Worm (Caenorhabditis elegans): ENCODE measurements around the gene K07C11.7.

Gene K07C11.7

DNA sequence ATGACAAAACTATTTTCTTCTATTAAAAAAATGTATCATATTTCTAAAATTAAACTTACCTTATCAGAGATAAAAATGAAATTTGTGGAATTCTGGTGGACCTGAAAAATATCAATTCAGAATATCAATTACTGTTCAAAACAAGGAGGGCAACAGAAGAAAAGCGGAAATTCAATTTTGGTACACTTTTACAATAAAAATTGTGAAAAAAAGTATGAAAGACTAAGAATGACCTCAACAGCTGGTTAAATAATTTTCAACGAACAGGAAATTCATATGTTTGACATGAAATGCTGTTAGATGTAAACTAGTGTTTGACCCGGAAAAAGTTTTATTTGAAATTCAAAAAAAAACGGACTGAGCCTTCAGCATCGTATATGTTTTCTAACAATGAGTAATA, at the start of gene K07C11.7:
TSS of gene K07C11.7 (minus strand) at position 101 of the 400 bp plus-strand sequence.
- TF ChIP-seq him-1 (tag; optimal IDR thresholded peaks at IDR 0.05) = no peak
- no peak for TF ChIP-seq W03F9.2 (tag; optimal IDR thresholded peaks at IDR 0.05)
- TF ChIP-seq dao-5 (tag; optimal IDR thresholded peaks at IDR 0.05) = no peak

DNA sequence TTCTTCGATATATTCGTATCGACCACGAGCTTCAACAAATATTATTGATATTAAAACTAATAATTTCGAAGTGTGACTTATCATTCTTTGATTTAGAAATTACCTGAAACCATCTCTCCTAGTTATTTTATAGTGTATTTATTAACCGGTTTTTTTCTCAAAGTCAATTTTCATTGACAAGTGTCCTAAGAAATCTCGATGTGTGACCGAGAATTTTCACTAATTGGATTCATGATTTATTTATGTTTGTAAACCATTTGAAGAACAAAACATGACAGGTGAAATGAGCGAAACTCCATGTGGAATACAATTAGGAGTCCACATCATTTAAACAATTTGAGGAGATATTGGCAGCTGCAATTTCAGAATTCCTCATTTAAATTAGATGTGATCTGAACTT, 49.7 kb upstream of the K07C11.7 start, which contains the start of gene C16D9.8:
TSS of gene C16D9.8 (minus strand) at position 101 of the 400 bp plus-strand sequence.
- no peak for TF ChIP-seq dao-5 (tag; optimal IDR thresholded peaks at IDR 0.05)
- TF ChIP-seq him-1 (tag; optimal IDR thresholded peaks at IDR 0.05) = no peak
- TF ChIP-seq W03F9.2 (tag; optimal IDR thresholded peaks at IDR 0.05) = no peak

DNA sequence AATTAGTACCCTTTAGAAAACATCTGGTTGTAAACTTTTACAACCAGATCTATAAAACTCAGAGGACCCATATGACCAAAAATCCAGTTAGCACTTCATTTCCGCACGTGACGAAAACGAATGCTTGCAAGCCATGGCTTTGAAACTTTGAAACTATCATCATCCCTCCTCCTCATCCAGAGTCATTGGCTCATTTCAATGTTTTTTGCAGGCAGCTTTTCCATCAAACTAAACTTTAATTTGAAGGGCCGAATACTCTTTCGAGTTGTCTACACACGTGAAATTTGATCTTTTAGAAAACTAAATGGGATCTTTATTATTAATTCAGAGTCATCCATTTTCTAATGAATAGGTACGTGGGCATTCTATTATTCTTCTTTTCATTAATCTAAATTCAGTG, 48.4 kb upstream of the K07C11.7 start:
- TF ChIP-seq dao-5 (tag; optimal IDR thresholded peaks at IDR 0.05) (no peak), him-1 (tag; optimal IDR thresholded peaks at IDR 0.05) (no peak), W03F9.2 (tag; optimal IDR thresholded peaks at IDR 0.05) (no peak)

DNA sequence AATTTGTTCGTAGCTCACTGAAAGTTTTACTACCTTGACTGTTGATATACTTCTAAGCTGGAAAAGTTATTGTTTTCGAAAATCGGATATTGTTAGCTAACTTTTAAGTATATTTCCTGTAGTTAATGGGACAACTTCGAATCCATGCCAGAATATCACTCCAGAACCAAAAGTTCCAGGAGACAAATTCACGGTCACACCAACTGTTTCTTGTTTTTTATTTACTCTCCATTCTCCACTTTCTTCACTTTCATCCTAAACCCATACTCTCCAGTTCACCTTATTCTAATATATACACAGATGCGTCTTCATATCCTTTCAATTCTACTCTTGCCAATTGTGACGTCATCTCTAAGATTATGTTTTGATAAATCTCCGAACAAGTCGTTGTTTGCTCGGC, 45.2 kb upstream of the K07C11.7 start, which contains the start of gene C16D9.1:
TSS of gene C16D9.1 (plus strand) at position 301 of the 400 bp plus-strand sequence.
- TF ChIP-seq dao-5 (tag; optimal IDR thresholded peaks at IDR 0.05) = no peak

DNA sequence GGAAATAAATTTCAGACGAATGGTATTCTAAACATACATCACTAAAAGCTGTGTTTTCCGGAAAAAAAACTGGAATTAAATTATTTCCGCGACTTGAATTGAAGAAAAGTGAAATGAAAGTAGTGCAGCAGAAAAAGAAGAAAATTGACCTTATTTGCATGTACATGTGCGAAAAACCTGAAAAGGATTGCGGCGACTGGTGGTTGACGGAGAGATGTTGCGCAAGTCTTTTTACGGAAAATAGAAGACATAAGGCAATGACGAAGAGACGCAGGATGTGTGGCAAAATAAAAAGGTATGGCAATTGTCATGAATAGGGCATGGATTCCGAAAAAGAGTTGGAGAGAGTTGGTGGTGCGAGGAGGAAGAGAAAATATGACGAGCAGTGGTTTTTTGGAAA, 41.2 kb upstream of the K07C11.7 start:
- TF ChIP-seq dao-5 (tag; optimal IDR thresholded peaks at IDR 0.05) = no peak
- no peak for TF ChIP-seq W03F9.2 (tag; optimal IDR thresholded peaks at IDR 0.05)
- no peak for TF ChIP-seq him-1 (tag; optimal IDR thresholded peaks at IDR 0.05)

DNA sequence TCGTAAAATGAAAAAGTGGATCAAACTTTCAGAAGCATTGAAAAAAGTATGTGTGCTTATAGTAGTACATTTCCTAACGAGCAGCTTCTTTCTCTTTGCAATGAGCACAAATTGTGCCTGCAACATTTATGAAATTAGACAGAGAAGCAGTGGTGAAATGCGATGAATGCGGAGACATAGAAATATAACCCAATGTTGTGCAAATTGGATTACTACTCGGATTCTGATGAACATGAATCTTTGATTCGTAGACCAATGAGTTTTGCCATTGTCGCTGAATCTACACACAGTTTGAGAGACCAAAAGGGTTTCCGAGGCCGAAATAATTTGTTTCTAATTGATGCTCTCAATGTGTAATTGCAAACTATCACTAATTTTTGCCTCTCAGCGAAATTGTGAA, 40.2 kb upstream of the K07C11.7 start:
- TF ChIP-seq dao-5 (tag; optimal IDR thresholded peaks at IDR 0.05) = no peak
- TF ChIP-seq W03F9.2 (tag; optimal IDR thresholded peaks at IDR 0.05) = no peak
- no peak for TF ChIP-seq him-1 (tag; optimal IDR thresholded peaks at IDR 0.05)

DNA sequence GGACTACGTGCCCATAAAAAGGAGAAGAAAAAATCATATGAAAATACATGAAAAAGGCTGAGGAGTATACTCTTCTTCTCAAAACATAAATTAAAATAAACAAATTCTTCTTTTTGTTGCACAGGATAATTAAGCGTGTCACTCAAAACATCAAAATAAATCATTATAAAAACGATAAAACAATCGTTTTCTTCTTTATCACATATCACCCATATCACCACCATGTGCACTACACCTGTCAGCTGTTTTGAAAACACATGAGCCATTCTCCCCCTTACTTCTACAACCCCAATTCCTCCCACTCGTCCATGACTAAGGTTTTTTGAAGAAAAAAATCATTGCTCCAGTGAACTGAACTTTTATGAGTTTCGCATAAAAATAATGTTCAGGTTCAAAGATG, 38.8 kb upstream of the K07C11.7 start:
- TF ChIP-seq dao-5 (tag; optimal IDR thresholded peaks at IDR 0.05) = no peak
- no peak for TF ChIP-seq him-1 (tag; optimal IDR thresholded peaks at IDR 0.05)

DNA sequence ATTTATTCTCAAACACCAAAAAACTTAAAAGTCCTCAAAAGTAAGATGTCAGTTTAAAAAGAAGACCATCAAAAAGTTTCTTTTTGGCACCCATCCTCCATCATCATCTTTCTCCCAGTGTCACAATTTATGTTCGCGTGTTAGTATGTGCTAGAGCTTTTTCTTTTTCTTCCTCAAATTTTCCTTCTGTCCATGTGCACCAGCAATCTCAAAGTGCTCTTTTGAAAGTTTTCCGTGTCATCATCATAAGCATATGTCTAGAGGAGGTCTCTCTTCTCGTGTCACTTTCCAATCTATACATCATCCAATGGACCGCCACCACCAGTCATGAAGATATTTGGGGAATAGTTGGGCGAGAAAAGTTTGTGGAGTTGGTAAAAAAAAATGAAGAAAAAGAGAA, 37.3 kb upstream of the K07C11.7 start:
- TF ChIP-seq W03F9.2 (tag; optimal IDR thresholded peaks at IDR 0.05) (no peak), dao-5 (tag; optimal IDR thresholded peaks at IDR 0.05) (no peak)

DNA sequence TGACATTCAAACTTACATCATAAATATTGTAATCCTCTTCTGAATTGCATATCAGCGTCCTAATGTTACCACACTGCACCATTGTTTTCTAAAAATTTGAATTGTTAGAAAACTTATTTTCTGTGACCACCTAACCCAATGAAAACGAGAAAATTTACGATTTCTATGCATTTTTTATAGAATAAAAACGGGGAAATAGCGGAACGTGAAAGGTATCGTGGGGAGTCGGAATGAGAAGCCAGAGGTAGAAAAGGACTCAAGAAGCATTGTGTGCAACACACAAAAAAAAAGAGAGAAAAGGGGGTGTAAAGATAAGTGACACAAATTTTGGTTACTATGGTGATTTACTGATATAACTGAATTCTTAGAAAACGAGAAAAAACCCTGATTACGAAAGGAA, 36.4 kb upstream of the K07C11.7 start, which contains the start of gene C16D9.6:
TSS of gene C16D9.6 (minus strand) at position 101 of the 400 bp plus-strand sequence.
- no peak for TF ChIP-seq him-1 (tag; optimal IDR thresholded peaks at IDR 0.05)
- TF ChIP-seq W03F9.2 (tag; optimal IDR thresholded peaks at IDR 0.05) = no peak
- no peak for TF ChIP-seq dao-5 (tag; optimal IDR thresholded peaks at IDR 0.05)

DNA sequence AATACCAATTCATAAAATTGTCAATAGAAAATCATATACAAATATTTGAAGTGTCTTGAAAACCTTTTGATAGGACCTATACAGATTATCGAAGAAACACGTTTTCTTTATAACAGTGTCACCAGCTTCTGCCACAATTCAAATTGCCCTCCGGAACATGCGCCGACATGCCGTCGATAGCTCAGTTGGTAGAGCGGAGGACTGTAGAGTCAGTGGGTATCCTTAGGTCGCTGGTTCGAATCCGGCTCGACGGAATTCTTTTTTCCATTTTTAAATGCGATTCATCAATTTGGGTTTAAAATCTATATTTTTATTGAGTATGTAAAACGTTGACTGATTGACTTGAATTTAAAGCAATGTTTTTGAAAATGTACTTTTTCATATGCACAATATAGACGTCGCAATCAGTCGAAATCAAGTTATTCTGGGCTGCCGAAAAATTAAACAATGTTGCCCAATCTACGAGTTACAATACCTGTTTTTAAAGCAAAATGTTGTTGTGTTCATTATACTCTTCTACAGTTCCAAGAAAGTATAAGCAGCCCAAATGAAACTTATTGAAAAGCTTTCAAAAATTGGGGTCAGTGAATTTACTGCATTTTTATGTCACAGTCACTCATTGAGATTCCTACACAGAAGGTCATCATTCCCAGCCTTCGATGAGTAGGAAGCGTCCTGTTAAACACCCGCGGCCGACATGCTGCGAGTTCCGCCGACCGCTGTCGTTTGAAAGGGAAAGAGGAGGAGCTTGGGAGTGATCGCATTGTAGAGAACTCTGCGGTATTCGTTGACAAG, 33.7 kb upstream of the K07C11.7 start:
- TF ChIP-seq W03F9.2 (tag; optimal IDR thresholded peaks at IDR 0.05) = peak; percentile 47
- TF ChIP-seq dao-5 (tag; optimal IDR thresholded peaks at IDR 0.05) = no peak

DNA sequence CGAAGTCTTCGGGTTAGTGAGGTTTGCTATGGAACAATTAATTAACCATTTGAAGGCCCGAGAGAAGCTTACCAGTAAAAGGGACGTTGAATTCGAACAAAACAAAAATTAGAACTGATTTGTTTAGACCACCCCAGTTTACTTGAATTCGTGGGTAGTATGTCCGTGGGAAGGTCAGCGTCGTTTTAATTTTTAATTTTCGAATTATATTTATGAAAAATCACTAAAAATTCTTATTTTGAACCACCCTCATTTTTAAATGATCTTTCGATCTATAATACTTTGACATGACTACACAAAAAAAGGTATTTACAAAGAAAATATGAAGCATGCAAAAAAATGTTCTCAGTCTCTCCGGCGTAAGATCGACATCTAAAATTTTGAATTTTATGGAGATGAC, 31.7 kb upstream of the K07C11.7 start, which contains the start of gene C16D9.5:
TSS of gene C16D9.5 (minus strand) at position 101 of the 400 bp plus-strand sequence.
- TF ChIP-seq W03F9.2 (tag; optimal IDR thresholded peaks at IDR 0.05) = no peak
- TF ChIP-seq dao-5 (tag; optimal IDR thresholded peaks at IDR 0.05) = no peak
- no peak for TF ChIP-seq him-1 (tag; optimal IDR thresholded peaks at IDR 0.05)

DNA sequence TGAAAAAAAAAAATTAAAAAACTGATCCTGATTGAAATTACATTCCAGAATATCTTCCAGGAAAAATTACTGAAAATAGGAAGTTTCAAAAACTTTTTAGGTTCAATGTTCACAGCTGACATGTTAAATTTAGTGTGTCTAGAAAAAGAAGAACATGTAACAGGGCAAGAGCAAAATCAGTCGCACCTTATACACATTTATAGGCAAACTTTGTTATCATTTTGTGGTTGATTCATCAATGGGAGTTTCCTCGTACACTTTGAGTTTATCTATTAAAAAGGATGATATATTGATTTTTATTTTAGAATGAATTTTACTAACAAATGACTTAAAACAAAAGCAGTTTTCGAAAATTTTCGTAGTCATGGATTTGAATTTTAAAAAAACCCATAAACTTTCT, 29.4 kb upstream of the K07C11.7 start:
- no peak for TF ChIP-seq dao-5 (tag; optimal IDR thresholded peaks at IDR 0.05)
- no peak for TF ChIP-seq him-1 (tag; optimal IDR thresholded peaks at IDR 0.05)

DNA sequence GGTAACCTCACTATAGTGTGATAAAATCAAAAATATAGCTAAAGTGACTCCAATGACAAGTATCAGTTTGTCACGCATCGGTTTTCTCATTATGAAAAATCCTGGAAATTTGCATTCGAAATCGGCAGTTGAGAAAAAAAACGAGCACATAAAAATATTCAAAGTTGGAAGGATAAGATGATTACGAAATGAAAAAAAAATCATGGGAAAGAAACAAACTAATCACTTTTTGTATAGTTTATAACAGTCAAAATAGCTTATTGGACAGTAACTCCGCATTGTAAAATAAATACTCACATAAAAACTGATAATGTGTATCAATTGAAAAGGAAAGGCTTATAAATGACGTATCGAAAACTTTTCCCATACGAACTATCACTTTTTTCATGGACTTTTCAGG, 29.0 kb upstream of the K07C11.7 start, which contains the start of gene C16D9.4:
TSS of gene C16D9.4 (minus strand) at position 101 of the 400 bp plus-strand sequence.
- TF ChIP-seq dao-5 (tag; optimal IDR thresholded peaks at IDR 0.05) = no peak
- TF ChIP-seq W03F9.2 (tag; optimal IDR thresholded peaks at IDR 0.05) = no peak

DNA sequence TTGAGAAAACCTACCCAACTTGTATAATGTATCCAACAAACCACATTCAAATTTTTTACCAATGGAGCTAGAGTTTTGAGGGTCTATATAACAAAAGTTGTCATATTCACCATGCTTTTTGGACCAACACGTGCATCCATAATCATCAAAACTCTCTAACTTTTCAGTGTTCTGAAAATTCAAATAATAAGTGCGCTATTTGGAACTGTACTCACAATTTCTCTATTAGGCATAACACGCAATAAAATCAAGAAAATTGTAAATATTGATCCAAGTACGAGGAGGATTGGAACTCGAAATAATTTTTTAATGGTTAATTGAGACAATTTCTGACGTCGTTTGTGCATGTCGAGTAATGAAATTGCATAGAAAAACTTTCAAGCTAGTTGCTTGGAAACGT, 26.2 kb upstream of the K07C11.7 start, which contains the start of gene C16D9.3:
TSS of gene C16D9.3 (minus strand) at position 101 of the 400 bp plus-strand sequence.
- TF ChIP-seq him-1 (tag; optimal IDR thresholded peaks at IDR 0.05) (no peak), dao-5 (tag; optimal IDR thresholded peaks at IDR 0.05) (no peak), W03F9.2 (tag; optimal IDR thresholded peaks at IDR 0.05) (no peak)

DNA sequence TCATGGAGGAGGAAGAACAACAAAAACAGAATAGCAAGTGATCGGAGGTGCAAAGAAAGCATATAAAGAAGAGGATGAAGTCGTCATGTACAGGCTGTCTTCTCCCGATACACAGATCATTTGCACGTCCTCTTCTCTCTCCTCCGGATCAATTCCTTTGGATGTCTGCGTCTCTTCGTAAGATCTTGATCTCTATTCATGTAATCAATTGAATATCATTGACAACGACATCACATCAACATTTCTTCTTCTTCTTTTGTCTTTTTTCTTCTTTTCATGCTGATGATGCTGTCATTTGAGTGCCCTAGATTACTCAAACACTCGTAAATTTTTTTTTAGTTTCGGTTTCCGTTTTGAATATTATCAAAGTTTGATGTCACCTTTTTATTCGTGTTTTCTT, 24.5 kb upstream of the K07C11.7 start, which contains the start of gene rol-3:
TSS of gene rol-3 (minus strand) at position 120 of the 400 bp plus-strand sequence.
- TF ChIP-seq him-1 (tag; optimal IDR thresholded peaks at IDR 0.05) = no peak
